Fruit fly (Drosophila melanogaster) Kc167 (cell line): ENCODE results near the gene Adar.

Experiments
- Myc ChIP-seq: fragments of >200 bp; optimal IDR thresholded peaks from 2 replicates; lab custom pipeline; 2017; ENCODE audit warnings: missing external identifiers
- Sin3A ChIP-seq: fragments of >200 bp; optimal IDR thresholded peaks from 2 replicates; lab custom pipeline; 2018; ENCODE audit warnings: missing external identifiers
- psq ChIP-seq: fragments of >200 bp; optimal IDR thresholded peaks from 2 replicates; lab custom pipeline; 2017; ENCODE audit warnings: missing external identifiers
- ttk ChIP-seq: sonication (Bioruptor generic); optimal IDR thresholded peaks from 2 replicates; lab custom pipeline; 2017; ENCODE audit warnings: missing external identifiers

DNA sequence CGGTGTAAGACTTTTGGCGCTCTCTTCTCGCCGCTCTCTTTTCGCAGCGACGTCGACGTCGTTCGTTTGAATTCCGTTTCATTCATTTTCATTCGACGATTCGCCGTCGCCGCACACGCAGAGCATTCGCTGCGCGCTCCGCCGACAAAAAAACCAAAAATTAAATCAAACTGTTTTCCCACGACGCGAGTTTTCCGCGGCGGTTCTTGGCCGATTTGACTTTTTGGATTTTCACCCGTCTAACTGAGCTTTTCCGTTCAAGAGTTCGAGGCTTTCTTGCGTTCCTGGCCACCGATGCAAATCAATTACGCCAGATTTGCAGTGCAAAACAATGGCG lies 57.7 kb downstream of the Adar start:
- TF ChIP-seq ttk (no peak), psq (lab: Kevin White, UChicago) (no peak), Sin3A (lab: Kevin White, UChicago) (no peak), Myc (lab: Kevin White, UChicago) (no peak)
